Worm (Caenorhabditis elegans) whole organism, L4 larva: Measurements from ENCODE around the gene slc-17.4.
A peak's percentile ranks its signal among the peaks of the same experiment; 100 is the strongest.

ENCODE experiments used
- F37D6.2 ChIP-seq: sonication (generic microtip); optimal IDR thresholded peaks from 2 replicates; lab custom pipeline; 2016; ENCODE audit warnings: mild to moderate bottlenecking, missing genetic modification characterization, missing compliant biosample characterization
- F44E2.7 ChIP-seq: fragments of 200-800 bp; sonication (Bioruptor generic); IDR thresholded peaks from 2 replicates; pipeline ENCODE4 v2.1.2; 2022; ENCODE audit warnings: missing genetic modification characterization, missing compliant biosample characterization
- F49E8.2 ChIP-seq: sonication (generic microtip); optimal IDR thresholded peaks from 2 replicates; lab custom pipeline; 2016; ENCODE audit warnings: missing compliant biosample characterization, mild to moderate bottlenecking, missing genetic modification characterization, borderline replicate concordance
- R02D3.7 ChIP-seq: fragments of 150-350 bp; sonication (generic microtip); optimal IDR thresholded peaks from 3 replicates; lab custom pipeline; 2014; ENCODE audit warnings: missing biosample characterization, missing genetic modification characterization
- Y105C5A.15 ChIP-seq: fragments of 200-800 bp; sonication (Bioruptor generic); IDR thresholded peaks from 2 replicates; pipeline ENCODE4 v1.3.6; 2022; ENCODE audit warnings: missing genetic modification characterization, missing compliant biosample characterization
- Y48G9A.11 ChIP-seq: fragments of 200-800 bp; sonication (Bioruptor generic); IDR thresholded peaks from 2 replicates; pipeline ENCODE4 v1.3.6; 2022; ENCODE audit warnings: missing genetic modification reagents, missing genetic modification characterization, missing compliant biosample characterization
- Y5F2A.4 ChIP-seq: fragments of 200-800 bp; sonication (Bioruptor generic); optimal IDR thresholded peaks from 2 replicates; lab custom pipeline; 2018; ENCODE audit warnings: mild to moderate bottlenecking, missing genetic modification characterization, missing compliant biosample characterization
- ZK337.2 ChIP-seq: fragments of 200-800 bp; sonication (Bioruptor generic); IDR thresholded peaks from 2 replicates; pipeline ENCODE4 v1.3.6; 2022; ENCODE audit warnings: missing genetic modification reagents, missing genetic modification characterization, missing compliant biosample characterization
- ZK546.5 ChIP-seq, 2 experiments: sonication (generic microtip); optimal IDR thresholded peaks; 2 replicates each; lab custom pipeline; 2017; ENCODE audit warnings: missing biosample characterization in 2 of 2, missing genetic modification characterization in 2 of 2
- aly-2 ChIP-seq: sonication (generic microtip); optimal IDR thresholded peaks from 2 replicates; lab custom pipeline; 2018; ENCODE audit warnings: missing biosample characterization, missing genetic modification characterization
- attf-4 ChIP-seq: sonication (generic microtip); optimal IDR thresholded peaks from 3 replicates; lab custom pipeline; 2017; ENCODE audit warnings: missing biosample characterization, missing genetic modification characterization
- ceh-28 ChIP-seq: fragments of 150-350 bp; optimal IDR thresholded peaks from 2 replicates; lab custom pipeline; 2014; ENCODE audit warnings: missing biosample characterization, missing genetic modification reagents, missing genetic modification characterization
- ceh-32 ChIP-seq: sonication (generic microtip); optimal IDR thresholded peaks from 2 replicates; lab custom pipeline; 2016; ENCODE audit warnings: mild to moderate bottlenecking, missing genetic modification characterization, missing compliant biosample characterization; ENCODE audit not compliant: poor library complexity
- ceh-44 ChIP-seq: fragments of 200-800 bp; sonication (Bioruptor generic); IDR thresholded peaks from 2 replicates; pipeline ENCODE4 v1.3.6; 2022; ENCODE audit warnings: missing genetic modification reagents, missing genetic modification characterization, missing compliant biosample characterization
- ceh-62 ChIP-seq: sonication (generic microtip); optimal IDR thresholded peaks from 2 replicates; lab custom pipeline; 2017; ENCODE audit warnings: missing biosample characterization, missing genetic modification characterization
- ceh-82 ChIP-seq: sonication (generic microtip); optimal IDR thresholded peaks from 2 replicates; lab custom pipeline; 2017; ENCODE audit warnings: missing biosample characterization, missing genetic modification characterization
- ctbp-1 ChIP-seq: fragments of 200-800 bp; sonication (Bioruptor generic); IDR thresholded peaks from 2 replicates; pipeline ENCODE4 v1.3.6; 2022; ENCODE audit warnings: missing genetic modification reagents, missing genetic modification characterization, missing compliant biosample characterization
- daf-12 ChIP-seq: fragments of 150-350 bp; optimal IDR thresholded peaks from 2 replicates; lab custom pipeline; 2014; ENCODE audit warnings: missing biosample characterization, missing genetic modification reagents, missing genetic modification characterization
- dmd-8 ChIP-seq: fragments of 200-800 bp; sonication (Bioruptor generic); IDR thresholded peaks from 2 replicates; pipeline ENCODE4 v1.3.6; 2022; ENCODE audit warnings: missing genetic modification characterization, missing compliant biosample characterization
- dmd-9 ChIP-seq: fragments of 200-800 bp; sonication (Bioruptor generic); IDR thresholded peaks from 2 replicates; pipeline ENCODE4 v1.3.6; 2022; ENCODE audit warnings: missing genetic modification reagents, missing genetic modification characterization, missing compliant biosample characterization
- dpl-1 ChIP-seq: fragments of 150-350 bp; optimal IDR thresholded peaks from 2 replicates; lab custom pipeline; 2014; ENCODE audit warnings: missing biosample characterization, missing genetic modification reagents, missing genetic modification characterization
- egl-27 ChIP-seq: sonication (generic microtip); optimal IDR thresholded peaks from 3 replicates; lab custom pipeline; 2017; ENCODE audit warnings: missing biosample characterization, missing genetic modification reagents, missing genetic modification characterization
- egl-43 ChIP-seq: fragments of 200-800 bp; sonication (Bioruptor generic); IDR thresholded peaks from 2 replicates; pipeline ENCODE4 v1.3.6; 2022; ENCODE audit warnings: missing genetic modification reagents, missing genetic modification characterization, missing compliant biosample characterization
- fkh-10 ChIP-seq: fragments of 150-350 bp; optimal IDR thresholded peaks from 2 replicates; lab custom pipeline; 2014; ENCODE audit warnings: missing biosample characterization, missing genetic modification reagents, missing genetic modification characterization
- hif-1 ChIP-seq, 2 experiments: sonication (generic microtip); optimal IDR thresholded peaks; 2 replicates each; lab custom pipeline; 2016 to 2017; ENCODE audit warnings: missing compliant biosample characterization in 2 of 2, missing genetic modification characterization in 2 of 2, missing genetic modification reagents in 2 of 2, missing genotype in 2 of 2, mild to moderate bottlenecking in 1 of 2
- hlh-11 ChIP-seq: fragments of 200-800 bp; sonication (Bioruptor generic); optimal IDR thresholded peaks from 2 replicates; lab custom pipeline; 2018; ENCODE audit warnings: mild to moderate bottlenecking, missing genetic modification characterization, missing compliant biosample characterization
- hmg-1.1 ChIP-seq: fragments of 200-800 bp; sonication (Bioruptor generic); IDR thresholded peaks from 2 replicates; pipeline ENCODE4 v1.3.6; 2022; ENCODE audit warnings: missing genetic modification reagents, missing genetic modification characterization, missing compliant biosample characterization
- lin-15B ChIP-seq: fragments of 150-350 bp; sonication (generic microtip); optimal IDR thresholded peaks from 3 replicates; lab custom pipeline; 2014; ENCODE audit warnings: missing biosample characterization, missing genetic modification characterization
- lin-39 ChIP-seq: fragments of 150-350 bp; optimal IDR thresholded peaks from 2 replicates; lab custom pipeline; 2014; ENCODE audit warnings: missing biosample characterization, missing genetic modification reagents, missing genetic modification characterization
- lir-3 ChIP-seq: sonication (generic microtip); optimal IDR thresholded peaks from 2 replicates; lab custom pipeline; 2016; ENCODE audit warnings: mild to moderate bottlenecking, missing genetic modification characterization, missing compliant biosample characterization
- lsy-2 ChIP-seq, 2 experiments: fragments of 150-350 bp in 1 of 2; sonication (generic microtip) in 1 of 2; optimal IDR thresholded peaks; 2 replicates each; lab custom pipeline; 2014 to 2017; ENCODE audit warnings: missing biosample characterization in 2 of 2, missing genetic modification characterization in 2 of 2
- madf-5 ChIP-seq, 2 experiments: fragments of 200-800 bp; sonication (Bioruptor generic); IDR thresholded peaks; 2 replicates each; pipeline ENCODE4 v1.3.6; 2022; ENCODE audit warnings: missing compliant biosample characterization in 2 of 2, missing genetic modification characterization in 2 of 2
- madf-9 ChIP-seq: fragments of 200-800 bp; sonication (Bioruptor generic); conservative IDR thresholded peaks from 2 replicates; pipeline ENCODE4 v1.3.6; 2022; ENCODE audit warnings: missing genetic modification reagents, missing genetic modification characterization, missing compliant biosample characterization
- mdl-1 ChIP-seq, 2 experiments: fragments of 150-350 bp in 1 of 2; sonication (generic microtip) in 1 of 2; optimal IDR thresholded peaks; 2 replicates each; lab custom pipeline; 2014 to 2017; ENCODE audit warnings: missing biosample characterization in 2 of 2, missing genetic modification characterization in 2 of 2
- mep-1 ChIP-seq: fragments of 150-350 bp; sonication (generic microtip); optimal IDR thresholded peaks from 3 replicates; lab custom pipeline; 2014; ENCODE audit warnings: missing biosample characterization, missing genetic modification characterization
- mes-2 ChIP-seq: sonication (generic microtip); optimal IDR thresholded peaks from 2 replicates; lab custom pipeline; 2016; ENCODE audit warnings: missing genotype, mild to moderate bottlenecking, missing genetic modification characterization, missing compliant biosample characterization; ENCODE audit not compliant: poor library complexity, severe bottlenecking
- mxl-3 ChIP-seq: fragments of 200-800 bp; sonication (Bioruptor generic); optimal IDR thresholded peaks from 2 replicates; lab custom pipeline; 2018; ENCODE audit warnings: mild to moderate bottlenecking, missing genetic modification characterization, missing compliant biosample characterization
- nhr-11 ChIP-seq: fragments of 150-350 bp; optimal IDR thresholded peaks from 2 replicates; lab custom pipeline; 2014; ENCODE audit warnings: missing biosample characterization, missing genetic modification characterization
- nhr-25 ChIP-seq: sonication (generic microtip); optimal IDR thresholded peaks from 2 replicates; lab custom pipeline; 2017; ENCODE audit warnings: missing genetic modification characterization, mild to moderate bottlenecking, missing compliant biosample characterization, antibody characterized with exemption, moderate library complexity, borderline replicate concordance; ENCODE audit not compliant: insufficient read depth
- nhr-41 ChIP-seq: fragments of 200-800 bp; sonication (Bioruptor generic); IDR thresholded peaks from 2 replicates; pipeline ENCODE4 v1.3.6; 2022; ENCODE audit warnings: missing genetic modification reagents, missing genetic modification characterization, missing compliant biosample characterization
- nhr-48 ChIP-seq: sonication (generic microtip); optimal IDR thresholded peaks from 2 replicates; lab custom pipeline; 2016; ENCODE audit warnings: mild to moderate bottlenecking, missing genetic modification characterization, missing compliant biosample characterization
- pqm-1 ChIP-seq: sonication (generic microtip); optimal IDR thresholded peaks from 2 replicates; lab custom pipeline; 2017; ENCODE audit warnings: missing biosample characterization, missing genetic modification characterization
- rbr-2 ChIP-seq: sonication (generic microtip); optimal IDR thresholded peaks from 2 replicates; lab custom pipeline; 2016; ENCODE audit warnings: missing genotype, missing genetic modification characterization, missing compliant biosample characterization
- set-16 ChIP-seq: fragments of 200-800 bp; sonication (Bioruptor generic); IDR thresholded peaks from 2 replicates; pipeline ENCODE4 v1.3.6; 2022; ENCODE audit warnings: missing genetic modification reagents, missing genetic modification characterization, missing compliant biosample characterization
- skn-1 ChIP-seq: fragments of 150-350 bp; optimal IDR thresholded peaks from 2 replicates; lab custom pipeline; 2014; ENCODE audit warnings: missing biosample characterization, missing genetic modification characterization
- snpc-1.2 ChIP-seq: fragments of 200-800 bp; sonication (Bioruptor generic); IDR thresholded peaks from 2 replicates; pipeline ENCODE4 v1.3.6; 2022; ENCODE audit warnings: missing genetic modification reagents, missing genetic modification characterization, missing compliant biosample characterization
- spr-3 ChIP-seq: fragments of 200-800 bp; sonication (Bioruptor generic); optimal IDR thresholded peaks from 2 replicates; lab custom pipeline; 2018; ENCODE audit warnings: mild to moderate bottlenecking, missing genetic modification characterization, missing compliant biosample characterization
- unc-62 ChIP-seq, 3 experiments: fragments of 150-350 bp in 1 of 3; sonication (generic microtip); optimal IDR thresholded peaks in 2 of 3; peaks in 1 of 3; 1 replicate in 1 of 3; 2 replicates in 2 of 3; lab custom pipeline; 2014 to 2017; ENCODE audit warnings: missing biosample characterization in 3 of 3, missing genetic modification characterization in 3 of 3, missing genetic modification reagents in 3 of 3, missing genotype in 1 of 3
- vab-7 ChIP-seq: fragments of 200-800 bp; sonication (Bioruptor generic); IDR thresholded peaks from 2 replicates; pipeline ENCODE4 v1.3.6; 2022; ENCODE audit warnings: missing genetic modification reagents, missing genetic modification characterization, missing compliant biosample characterization

The slc-17.4 gene

DNA sequence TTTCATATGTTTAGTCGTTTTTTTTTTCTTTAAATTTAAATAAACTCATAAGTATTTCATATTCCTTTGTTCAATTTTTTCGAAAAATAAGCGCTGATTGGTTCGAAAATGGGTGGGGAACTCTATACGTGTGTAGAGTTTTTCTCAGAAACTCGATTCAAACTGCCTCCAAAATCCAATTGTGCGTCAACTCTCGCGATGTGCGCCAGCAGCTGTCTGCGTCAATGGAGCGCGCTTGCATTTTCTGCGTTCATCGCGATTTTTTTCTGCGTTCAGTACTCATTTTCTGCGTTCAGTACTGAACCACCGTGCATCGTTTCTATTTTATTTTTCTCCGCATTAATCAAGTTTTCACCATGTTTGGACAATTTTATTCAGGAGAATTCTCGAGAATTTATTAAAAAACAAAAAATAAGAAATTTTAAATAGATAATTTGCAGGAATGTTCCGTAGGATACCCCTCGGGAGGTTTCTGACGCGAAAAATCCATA, 41.8 kb downstream of the slc-17.4 start, which contains the start of gene eelo-2 (continued):
- TF ChIP-seq ZK546.5 (tag; optimal IDR thresholded peaks at IDR 0.05; lab: Kevin White, UChicago) = peak in 1 of 2 experiments; percentile 79
- peak; percentile 87 for TF ChIP-seq ceh-44 (GFP tag; lab: Robert Waterston, UW)
- TF ChIP-seq hlh-11 = peak; percentile 97
- TF ChIP-seq rbr-2 = peak; percentile 98
- peak; percentile 68 for TF ChIP-seq set-16 (GFP tag; lab: Robert Waterston, UW)
- TF ChIP-seq mxl-3 = peak; percentile 88
- no peak for TF ChIP-seq attf-4 (tag; lab: Kevin White, UChicago)
- peak; percentile 96 for TF ChIP-seq dmd-9
- peak; percentile 75 for TF ChIP-seq Y48G9A.11
- TF ChIP-seq ceh-62 (tag; lab: Kevin White, UChicago) = peak; percentile 14
- TF ChIP-seq Y105C5A.15 (GFP tag; lab: Robert Waterston, UW) = 0 out of 2 replicates have a peak, but pooled peaks have one; percentile 19
- TF ChIP-seq mep-1 (tag; lab: Kevin White, UChicago) = peak; percentile 99
- TF ChIP-seq madf-5 (GFP tag; IDR thresholded peaks at IDR 0.05; lab: Robert Waterston, UW) = peak; percentile 57 to 74; a peak in 2 of 4 replicates
- peak; percentile 90 for TF ChIP-seq nhr-41 (GFP tag; lab: Robert Waterston, UW)
- peak; percentile 70; the same call in 1 of the 2 replicates for TF ChIP-seq ZK337.2 (GFP tag; lab: Robert Waterston, UW)
- TF ChIP-seq nhr-48 (tag; lab: Kevin White, UChicago) = peak; percentile 97
- TF ChIP-seq vab-7 = peak; percentile 87
- peak; percentile 92 for TF ChIP-seq madf-9 (GFP tag; lab: Robert Waterston, UW)
- peak; percentile 96 for TF ChIP-seq spr-3 (GFP tag; lab: Kevin White, UChicago)
- peak; percentile 87 for TF ChIP-seq lir-3 (tag; lab: Kevin White, UChicago)
- TF ChIP-seq F49E8.2 = peak; percentile 96
- TF ChIP-seq skn-1 = no peak
- peak; percentile 78 for TF ChIP-seq Y5F2A.4
- TF ChIP-seq nhr-11 = peak; percentile 97
- TF ChIP-seq lin-15B (tag; lab: Kevin White, UChicago) = peak; percentile 96
- no peak for TF ChIP-seq daf-12 (tag; lab: Kevin White, UChicago)
- TF ChIP-seq egl-43 (GFP tag; lab: Robert Waterston, UW) = peak; percentile 90
- TF ChIP-seq lsy-2 (tag; optimal IDR thresholded peaks at IDR 0.05; lab: Kevin White, UChicago) = peak; percentile 91 to 97
- no peak for TF ChIP-seq R02D3.7
- TF ChIP-seq ctbp-1 = peak; percentile 92
- TF ChIP-seq mdl-1 (tag; optimal IDR thresholded peaks at IDR 0.05; lab: Kevin White, UChicago) = peak in 1 of 2 experiments; percentile 79
- no peak for TF ChIP-seq ceh-28 (tag; lab: Kevin White, UChicago)
- no peak for TF ChIP-seq aly-2
- peak; percentile 97 for TF ChIP-seq fkh-10 (GFP tag; lab: Kevin White, UChicago)
- TF ChIP-seq hmg-1.1 (GFP tag; lab: Robert Waterston, UW) = peak; percentile 97
- peak; percentile 96 for TF ChIP-seq nhr-25 (tag; lab: Kevin White, UChicago)
- peak; percentile 62 for TF ChIP-seq ceh-82 (tag; lab: Kevin White, UChicago)
- TF ChIP-seq F44E2.7 (GFP tag; lab: Robert Waterston, UW) = peak; percentile 4; the same call in 1 of the 2 replicates
- peak; percentile 100 for TF ChIP-seq dpl-1 (GFP tag; lab: Kevin White, UChicago)
- TF ChIP-seq F37D6.2 (tag; lab: Kevin White, UChicago) = peak; percentile 96
- TF ChIP-seq snpc-1.2 (GFP tag; lab: Robert Waterston, UW) = peak; percentile 99
- peak; percentile 75 for TF ChIP-seq ceh-32 (tag; lab: Kevin White, UChicago)
- TF ChIP-seq dmd-8 (GFP tag; lab: Robert Waterston, UW) = 0 out of 2 replicates have a peak, but pooled peaks have one; percentile 13
- TF ChIP-seq unc-62 (GFP tag; optimal IDR thresholded peaks at IDR 0.05 in 1 of 2; lab: Kevin White, UChicago) = peak in 1 of 2 experiments; percentile 99
- no peak for TF ChIP-seq unc-62 (tag; optimal IDR thresholded peaks at IDR 0.05; lab: Kevin White, UChicago)
- TF ChIP-seq hif-1 (tag; optimal IDR thresholded peaks at IDR 0.05; lab: Kevin White, UChicago) = peak; percentile 74 to 91
- TF ChIP-seq egl-27 = peak; percentile 33
- TF ChIP-seq mes-2 (tag; lab: Kevin White, UChicago) = peak; percentile 97
- peak; percentile 63 for TF ChIP-seq pqm-1 (tag; lab: Kevin White, UChicago)
- peak; percentile 52 for TF ChIP-seq lin-39 (tag; lab: Kevin White, UChicago)
